Fruit fly (Drosophila melanogaster) whole organism, embryonic: Measurements from ENCODE around the gene Nup153.
A peak's percentile ranks its signal among the peaks of the same experiment; 100 is the strongest.

Experiments used
- CG10147 ChIP-seq: fragments of 200-800 bp; sonication (Bioruptor generic); optimal IDR thresholded peaks from 2 replicates; lab custom pipeline; 2019; ENCODE audit warnings: missing biosample characterization, mild to moderate bottlenecking, missing genetic modification characterization, moderate library complexity
- CG10431 ChIP-seq: fragments of 200-800 bp; sonication (Bioruptor generic); optimal IDR thresholded peaks from 3 replicates; lab custom pipeline; 2018; ENCODE audit warnings: missing biosample characterization, mild to moderate bottlenecking, missing genetic modification characterization
- CG10543 ChIP-seq: fragments of 200-800 bp; sonication (Bioruptor generic); optimal IDR thresholded peaks from 3 replicates; lab custom pipeline; 2017; ENCODE audit warnings: missing biosample characterization, mild to moderate bottlenecking, missing genetic modification characterization, moderate library complexity
- CG10654 ChIP-seq: fragments of 200-800 bp; sonication (Bioruptor generic); optimal IDR thresholded peaks from 2 replicates; lab custom pipeline; 2016; ENCODE audit warnings: missing biosample characterization, missing genetic modification characterization
- CG1233 ChIP-seq: fragments of 200-800 bp; sonication (Bioruptor generic); optimal IDR thresholded peaks from 4 replicates; lab custom pipeline; 2018; ENCODE audit warnings: missing biosample characterization, mild to moderate bottlenecking, missing genetic modification characterization
- CG14710 ChIP-seq: fragments of 200-800 bp; sonication (Bioruptor generic); optimal IDR thresholded peaks from 3 replicates; lab custom pipeline; 2019; ENCODE audit warnings: missing biosample characterization, mild to moderate bottlenecking, missing genetic modification characterization, moderate library complexity
- CG15011 ChIP-seq: fragments of 200-800 bp; sonication (Bioruptor generic); optimal IDR thresholded peaks from 3 replicates; lab custom pipeline; 2018; ENCODE audit warnings: missing biosample characterization, mild to moderate bottlenecking, missing genetic modification characterization
- CG1529 ChIP-seq: fragments of 200-800 bp; sonication (Bioruptor generic); optimal IDR thresholded peaks from 3 replicates; lab custom pipeline; 2018; ENCODE audit warnings: missing biosample characterization, missing genetic modification characterization
- CG18764 ChIP-seq: fragments of 200-800 bp; sonication (Bioruptor generic); optimal IDR thresholded peaks from 3 replicates; lab custom pipeline; 2016; ENCODE audit warnings: missing biosample characterization, missing genetic modification characterization
- CG31365 ChIP-seq: fragments of 200-800 bp; sonication (Bioruptor generic); optimal IDR thresholded peaks from 2 replicates; lab custom pipeline; 2018; ENCODE audit warnings: missing biosample characterization, mild to moderate bottlenecking, missing genetic modification characterization
- CG31388 ChIP-seq: fragments of 200-800 bp; sonication (Bioruptor generic); optimal IDR thresholded peaks from 2 replicates; lab custom pipeline; 2016; ENCODE audit warnings: missing biosample characterization, missing genetic modification characterization
- CG3726 ChIP-seq: fragments of 200-800 bp; sonication (Bioruptor generic); IDR thresholded peaks from 3 replicates; pipeline ENCODE4, ENCODE4 v1.3.6; 2022; ENCODE audit warnings: missing biosample characterization, missing genetic modification characterization
- CG7556 ChIP-seq: fragments of 200-800 bp; sonication (Bioruptor generic); optimal IDR thresholded peaks from 2 replicates; lab custom pipeline; 2017; ENCODE audit warnings: missing biosample characterization, mild to moderate bottlenecking, missing genetic modification characterization
- CG9215 ChIP-seq: fragments of 200-800 bp; sonication (Bioruptor generic); IDR thresholded peaks from 2 replicates; pipeline ENCODE4 v1.3.6; 2022; ENCODE audit warnings: missing biosample characterization, missing genetic modification characterization
- Ets65A ChIP-seq: fragments of 200-800 bp; sonication (Bioruptor generic); peaks from one replicate; lab custom pipeline; 2016; ENCODE audit warnings: missing biosample characterization, missing genetic modification characterization
- Hmr ChIP-seq: fragments of 200-800 bp; sonication (Bioruptor generic); optimal IDR thresholded peaks from 3 replicates; lab custom pipeline; 2017; ENCODE audit warnings: mild to moderate bottlenecking, missing biosample characterization, missing genetic modification reagents, missing genetic modification characterization
- Hmx ChIP-seq: fragments of 200-800 bp; sonication (Bioruptor generic); optimal IDR thresholded peaks from 2 replicates; lab custom pipeline; 2016; ENCODE audit warnings: missing biosample characterization, missing genetic modification characterization
- Hsf ChIP-seq: fragments of 200-800 bp; sonication (Bioruptor generic); optimal IDR thresholded peaks from 3 replicates; lab custom pipeline; 2016; ENCODE audit warnings: missing biosample characterization, missing genetic modification characterization
- Nf-YC ChIP-seq: fragments of 200-800 bp; optimal IDR thresholded peaks from 3 replicates; lab custom pipeline; 2019; ENCODE audit warnings: missing biosample characterization, mild to moderate bottlenecking, missing genetic modification characterization, moderate library complexity
- Pdp1 ChIP-seq, 2 experiments: fragments of 200-800 bp; sonication (Bioruptor generic); optimal IDR thresholded peaks; 3 replicates each; lab custom pipeline; 2016; ENCODE audit warnings: missing biosample characterization in 2 of 2, missing genetic modification characterization in 2 of 2, mild to moderate bottlenecking in 1 of 2, moderate library complexity in 1 of 2
- Ssrp ChIP-seq: fragments of 200-800 bp; sonication (Bioruptor generic); optimal IDR thresholded peaks from 2 replicates; lab custom pipeline; 2018; ENCODE audit warnings: missing biosample characterization, mild to moderate bottlenecking, missing genetic modification characterization, moderate library complexity
- Vsx1 ChIP-seq: fragments of 200-800 bp; sonication (Bioruptor generic); optimal IDR thresholded peaks from 2 replicates; lab custom pipeline; 2017; ENCODE audit warnings: missing biosample characterization, mild to moderate bottlenecking, missing genetic modification characterization, missing genetic modification reagents
- al ChIP-seq: fragments of 200-800 bp; sonication (Bioruptor generic); IDR thresholded peaks from 2 replicates; pipeline ENCODE4 v1.3.6; 2022; ENCODE audit warnings: missing biosample characterization, missing genetic modification characterization
- ap ChIP-seq: fragments of 200-800 bp; sonication (Bioruptor generic); IDR thresholded peaks from 2 replicates; pipeline ENCODE4 v1.3.6; 2022; ENCODE audit warnings: missing biosample characterization, missing genetic modification characterization
- bsh ChIP-seq, 2 experiments: fragments of 200-800 bp; sonication (Bioruptor generic); optimal IDR thresholded peaks; 2 replicates each; lab custom pipeline; 2017 to 2018; ENCODE audit warnings: mild to moderate bottlenecking in 2 of 2, missing biosample characterization in 2 of 2, missing genetic modification characterization in 2 of 2, moderate library complexity in 1 of 2
- chinmo ChIP-seq: fragments of 200-800 bp; sonication (Bioruptor generic); IDR thresholded peaks from 4 replicates; pipeline ENCODE4 v1.3.6; 2022; ENCODE audit warnings: missing biosample characterization, missing genetic modification characterization; ENCODE audit not compliant: partially characterized antibody
- disco-r ChIP-seq: fragments of 200-800 bp; sonication (Bioruptor generic); optimal IDR thresholded peaks from 2 replicates; lab custom pipeline; 2016; ENCODE audit warnings: missing biosample characterization, missing genetic modification characterization
- ewg ChIP-seq: fragments of 200-800 bp; sonication (Bioruptor generic); optimal IDR thresholded peaks from 3 replicates; lab custom pipeline; 2017; ENCODE audit warnings: mild to moderate bottlenecking, missing biosample characterization, missing genetic modification reagents, missing genetic modification characterization
- eyg ChIP-seq: fragments of 200-800 bp; sonication (Bioruptor generic); optimal IDR thresholded peaks from 3 replicates; lab custom pipeline; 2016; ENCODE audit warnings: missing biosample characterization, missing genetic modification characterization
- fd3F ChIP-seq: fragments of 200-800 bp; sonication (Bioruptor generic); optimal IDR thresholded peaks from 2 replicates; lab custom pipeline; 2018; ENCODE audit warnings: missing biosample characterization, mild to moderate bottlenecking, missing genetic modification characterization, moderate library complexity
- fd64A ChIP-seq: fragments of 200-800 bp; sonication (Bioruptor generic); optimal IDR thresholded peaks from 3 replicates; lab custom pipeline; 2018; ENCODE audit warnings: missing biosample characterization, mild to moderate bottlenecking, missing genetic modification characterization
- grau ChIP-seq: fragments of 200-800 bp; optimal IDR thresholded peaks from 3 replicates; lab custom pipeline; 2019; ENCODE audit warnings: missing biosample characterization, mild to moderate bottlenecking, missing genetic modification characterization, moderate library complexity
- h ChIP-seq: fragments of >200 bp; optimal IDR thresholded peaks from 2 replicates; lab custom pipeline; 2017
- hth ChIP-seq: fragments of >200 bp; optimal IDR thresholded peaks from 2 replicates; lab custom pipeline; 2017; ENCODE audit warnings: inconsistent platforms
- klu ChIP-seq: fragments of 200-800 bp; sonication (Bioruptor generic); IDR thresholded peaks from 2 replicates; pipeline ENCODE4 v1.3.6; 2022; ENCODE audit warnings: missing biosample characterization, missing genetic modification characterization
- lbe ChIP-seq: fragments of 200-800 bp; sonication (Bioruptor generic); optimal IDR thresholded peaks from 2 replicates; lab custom pipeline; 2016; ENCODE audit warnings: missing biosample characterization, mild to moderate bottlenecking, missing genetic modification characterization
- lilli ChIP-seq: fragments of 200-800 bp; sonication (Bioruptor generic); optimal IDR thresholded peaks from 3 replicates; lab custom pipeline; 2016; ENCODE audit warnings: missing biosample characterization, missing genetic modification characterization
- nerfin-2 ChIP-seq: fragments of 200-800 bp; sonication (Bioruptor generic); IDR thresholded peaks from 2 replicates; pipeline ENCODE4 v1.3.6; 2022; ENCODE audit warnings: missing biosample characterization, missing genetic modification characterization; ENCODE audit not compliant: partially characterized antibody
- p53 ChIP-seq: fragments of 200-800 bp; sonication (Bioruptor generic); optimal IDR thresholded peaks from 2 replicates; lab custom pipeline; 2016; ENCODE audit warnings: missing biosample characterization, missing genetic modification characterization
- pum ChIP-seq: fragments of 200-800 bp; sonication (Bioruptor generic); optimal IDR thresholded peaks from 2 replicates; lab custom pipeline; 2016; ENCODE audit warnings: missing biosample characterization, missing genetic modification characterization
- sd ChIP-seq: fragments of 200-800 bp; sonication (Bioruptor generic); optimal IDR thresholded peaks from 3 replicates; lab custom pipeline; 2018; ENCODE audit warnings: missing biosample characterization, mild to moderate bottlenecking, missing genetic modification characterization, moderate library complexity
- sens-2 ChIP-seq: fragments of 200-800 bp; sonication (Bioruptor generic); IDR thresholded peaks from 2 replicates; pipeline ENCODE4 v1.3.6; 2022; ENCODE audit warnings: missing biosample characterization, missing genetic modification characterization
- sim ChIP-seq: fragments of 200-800 bp; sonication (Bioruptor generic); IDR thresholded peaks from 2 replicates; pipeline ENCODE4 v1.3.6; 2022; ENCODE audit warnings: missing biosample characterization, missing genetic modification characterization
- sr ChIP-seq: fragments of 200-800 bp; sonication (Bioruptor generic); IDR thresholded peaks from 3 replicates; pipeline ENCODE4 v1.3.6; 2022; ENCODE audit warnings: missing biosample characterization, missing genetic modification characterization
- tna ChIP-seq: fragments of 200-800 bp; sonication (Bioruptor generic); IDR thresholded peaks from 2 replicates; pipeline ENCODE4 v1.3.6; 2022; ENCODE audit warnings: missing biosample characterization, missing genetic modification characterization; ENCODE audit not compliant: partially characterized antibody
- unc-4 ChIP-seq: fragments of 200-800 bp; sonication (Bioruptor generic); IDR thresholded peaks from 2 replicates; pipeline ENCODE4 v1.3.6; 2022; ENCODE audit warnings: missing biosample characterization, missing genetic modification characterization; ENCODE audit not compliant: partially characterized antibody
- vnd ChIP-seq: fragments of 200-800 bp; sonication (Bioruptor generic); IDR thresholded peaks from 3 replicates; pipeline ENCODE4 v1.3.6; 2022; ENCODE audit warnings: missing biosample characterization, missing genetic modification characterization; ENCODE audit not compliant: partially characterized antibody
- yki ChIP-seq: fragments of >200 bp; optimal IDR thresholded peaks from 3 replicates; lab custom pipeline; 2018
- zen ChIP-seq: fragments of 200-800 bp; sonication (Bioruptor generic); optimal IDR thresholded peaks from 3 replicates; lab custom pipeline; 2018; ENCODE audit warnings: missing biosample characterization, mild to moderate bottlenecking, missing genetic modification characterization, moderate library complexity

Gene Nup153

dm6 chrX:16559514-16560510, 39.2 kb upstream of the Nup153 start, which contains the start of gene Pp2B-14D (continued):
- no peak for TF ChIP-seq tna (GFP tag; lab: Robert Waterston, UW)
- no peak for TF ChIP-seq al (GFP tag; lab: Robert Waterston, UW)
- peak; percentile 18 for TF ChIP-seq Nf-YC (tag; lab: Kevin White, UChicago)
- peak; percentile 28 for TF ChIP-seq zen (tag; lab: Kevin White, UChicago)
- TF ChIP-seq sd (tag; lab: Kevin White, UChicago), result peak; percentile 97
- TF ChIP-seq chinmo, result 0 out of 4 replicates have a peak, but pooled peaks have one; percentile 64
- TF ChIP-seq Hsf (GFP tag; lab: Kevin White, UChicago), result no peak
- no peak; the same call in 2 of the 3 replicates for TF ChIP-seq sr
- TF ChIP-seq Ssrp, result no peak
- no peak for TF ChIP-seq klu (GFP tag; lab: Robert Waterston, UW)
- no peak for TF ChIP-seq CG31365 (tag; lab: Kevin White, UChicago)
- TF ChIP-seq fd3F (GFP tag; lab: Kevin White, UChicago), result no peak
- no peak for TF ChIP-seq pum
- no peak for TF ChIP-seq p53 (GFP tag; lab: Kevin White, UChicago)
- TF ChIP-seq CG1529, result no peak
- TF ChIP-seq Hmr (GFP tag; lab: Kevin White, UChicago), result peak; percentile 20
- no peak for TF ChIP-seq sens-2 (GFP tag; lab: Robert Waterston, UW)
- TF ChIP-seq ap (GFP tag; lab: Robert Waterston, UW), result no peak
- TF ChIP-seq ewg, result no peak
- peak in 1 of 2 experiments; percentile 27 for TF ChIP-seq bsh (GFP tag; optimal IDR thresholded peaks at IDR 0.05; lab: Kevin White, UChicago)
- no peak for TF ChIP-seq CG9215 (GFP tag; lab: Robert Waterston, UW)
- peak; percentile 32 for TF ChIP-seq CG10543 (GFP tag; lab: Kevin White, UChicago)
- no peak for TF ChIP-seq Ets65A (GFP tag; lab: Kevin White, UChicago)
- TF ChIP-seq CG10147 (GFP tag; lab: Kevin White, UChicago), result no peak
- TF ChIP-seq CG18764, result no peak
- TF ChIP-seq CG3726 (GFP tag; lab: Robert Waterston, UW), result no peak
- no peak for TF ChIP-seq CG10431 (GFP tag; lab: Kevin White, UChicago)
- TF ChIP-seq yki, result peak; percentile 98
- TF ChIP-seq unc-4, result no peak
- no peak for TF ChIP-seq disco-r (GFP tag; lab: Kevin White, UChicago)
- TF ChIP-seq CG15011 (GFP tag; lab: Kevin White, UChicago), result no peak
- no peak for TF ChIP-seq h (lab: Kevin White, UChicago)
- TF ChIP-seq CG1233 (GFP tag; lab: Kevin White, UChicago), result no peak
- TF ChIP-seq CG10654 (GFP tag; lab: Kevin White, UChicago), result no peak
- no peak for TF ChIP-seq nerfin-2 (GFP tag; lab: Robert Waterston, UW)
- peak; percentile 14 for TF ChIP-seq CG14710 (tag; lab: Kevin White, UChicago)
- no peak for TF ChIP-seq lbe (GFP tag; lab: Kevin White, UChicago)
- no peak for TF ChIP-seq vnd
- no peak for TF ChIP-seq Vsx1 (GFP tag; lab: Kevin White, UChicago)
- no peak for TF ChIP-seq CG7556 (GFP tag; lab: Kevin White, UChicago)
- TF ChIP-seq grau, result no peak
- no peak for TF ChIP-seq eyg (GFP tag; lab: Kevin White, UChicago)
- no peak for TF ChIP-seq Hmx (GFP tag; lab: Kevin White, UChicago)
- TF ChIP-seq CG31388, result no peak
- TF ChIP-seq Pdp1 (GFP tag; optimal IDR thresholded peaks at IDR 0.05; lab: Kevin White, UChicago), result peak in 1 of 2 experiments; percentile 17
- no peak for TF ChIP-seq hth (lab: Kevin White, UChicago)
- no peak for TF ChIP-seq lilli (GFP tag; lab: Kevin White, UChicago)
- TF ChIP-seq sim (GFP tag; lab: Robert Waterston, UW), result no peak
- TF ChIP-seq fd64A (GFP tag; lab: Kevin White, UChicago), result no peak
